Worm (Caenorhabditis elegans): ENCODE data around the gene C14A11.9.

DNA sequence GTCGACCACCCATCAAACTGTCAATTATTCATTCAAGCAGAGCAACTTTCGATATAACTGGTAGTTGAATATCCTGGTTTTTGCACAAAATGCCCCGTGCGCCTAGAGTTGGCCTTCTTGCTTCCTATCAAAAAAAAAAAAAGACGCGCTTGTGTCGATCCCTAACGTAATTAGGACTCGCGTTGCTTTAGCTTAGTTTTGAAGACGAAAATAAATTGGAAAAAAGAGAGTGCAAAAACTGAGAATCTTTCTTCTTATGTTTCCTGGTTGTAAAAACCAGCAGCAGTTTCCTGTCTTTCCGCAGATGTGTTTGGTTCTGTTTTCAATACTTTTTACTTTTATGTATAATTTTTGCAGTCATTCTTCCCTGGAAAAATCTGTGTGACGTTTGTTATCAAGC, 31.5 kb downstream of the C14A11.9 start:
- TF ChIP-seq snpc-4 (tag; optimal IDR thresholded peaks at IDR 0.05) (no peak), lsy-2 (tag; optimal IDR thresholded peaks at IDR 0.05) (no peak), nhr-76 (tag; optimal IDR thresholded peaks at IDR 0.05) (no peak), M03D4.4 (tag; optimal IDR thresholded peaks at IDR 0.05) (no peak), unc-62 (GFP tag; optimal IDR thresholded peaks at IDR 0.05) (no peak), lin-13 (tag; optimal IDR thresholded peaks at IDR 0.05) (no peak), unc-39 (tag; optimal IDR thresholded peaks at IDR 0.05) (no peak), nhr-28 (tag; optimal IDR thresholded peaks at IDR 0.05) (no peak), mab-5 (tag; optimal IDR thresholded peaks at IDR 0.05) (no peak), pha-4 (tag; optimal IDR thresholded peaks at IDR 0.05) (no peak), sptf-1 (tag; optimal IDR thresholded peaks at IDR 0.05) (no peak), nhr-12 (tag; optimal IDR thresholded peaks at IDR 0.05) (no peak), ztf-11 (tag; optimal IDR thresholded peaks at IDR 0.05) (no peak), elt-1 (tag; optimal IDR thresholded peaks at IDR 0.05; ENCODE audit: borderline replicate concordance, insufficient read depth) (no peak)

All from whole organism, mixed stage, embryonic.